Worm (Caenorhabditis elegans) whole organism, midembryonic: Measurements from ENCODE around the gene znf-622.

Experiments
- T22C8.4 ChIP-seq: fragments of 200-800 bp; sonication (Bioruptor generic); IDR thresholded peaks from 2 replicates; pipeline ENCODE4 v1.3.6; 2022; ENCODE audit warnings: missing genetic modification characterization, missing compliant biosample characterization
- cog-1 ChIP-seq: sonication (generic microtip); optimal IDR thresholded peaks from 2 replicates; lab custom pipeline; 2016; ENCODE audit warnings: missing genetic modification characterization, missing compliant biosample characterization
- flt-1 ChIP-seq: fragments of 200-800 bp; sonication (Bioruptor generic); IDR thresholded peaks from 2 replicates; pipeline ENCODE4 v1.3.6; 2022; ENCODE audit warnings: missing genetic modification characterization, missing compliant biosample characterization
- klf-2 ChIP-seq: fragments of 200-800 bp; sonication (Bioruptor generic); conservative IDR thresholded peaks from 2 replicates; pipeline ENCODE4 v1.3.6; 2022; ENCODE audit warnings: missing genetic modification reagents, missing genetic modification characterization, missing compliant biosample characterization
- med-1 ChIP-seq: sonication (generic microtip); optimal IDR thresholded peaks from 2 replicates; lab custom pipeline; 2017; ENCODE audit warnings: missing genetic modification characterization, mild to moderate bottlenecking, missing compliant biosample characterization, antibody characterized with exemption, missing genetic modification reagents; ENCODE audit not compliant: insufficient read depth
- ref-1 ChIP-seq: fragments of 200-800 bp; sonication (Bioruptor generic); conservative IDR thresholded peaks from 2 replicates; pipeline ENCODE4 v1.3.6; 2022; ENCODE audit warnings: missing genetic modification reagents, missing genetic modification characterization, missing compliant biosample characterization
- tab-1 ChIP-seq: fragments of 200-800 bp; sonication (Bioruptor generic); IDR thresholded peaks from 2 replicates; pipeline ENCODE4 v1.3.6; 2022; ENCODE audit warnings: missing genetic modification characterization, missing compliant biosample characterization
- ztf-23 ChIP-seq: fragments of 200-800 bp; sonication (Bioruptor generic); IDR thresholded peaks from 2 replicates; pipeline ENCODE4 v1.3.6; 2022; ENCODE audit warnings: missing genetic modification reagents, missing genetic modification characterization, missing compliant biosample characterization
- ztf-29 ChIP-seq: fragments of 200-800 bp; sonication (Bioruptor generic); IDR thresholded peaks from 2 replicates; pipeline ENCODE4 v1.3.6; 2022; ENCODE audit warnings: missing genetic modification reagents, missing genetic modification characterization, missing compliant biosample characterization

The znf-622 gene

DNA sequence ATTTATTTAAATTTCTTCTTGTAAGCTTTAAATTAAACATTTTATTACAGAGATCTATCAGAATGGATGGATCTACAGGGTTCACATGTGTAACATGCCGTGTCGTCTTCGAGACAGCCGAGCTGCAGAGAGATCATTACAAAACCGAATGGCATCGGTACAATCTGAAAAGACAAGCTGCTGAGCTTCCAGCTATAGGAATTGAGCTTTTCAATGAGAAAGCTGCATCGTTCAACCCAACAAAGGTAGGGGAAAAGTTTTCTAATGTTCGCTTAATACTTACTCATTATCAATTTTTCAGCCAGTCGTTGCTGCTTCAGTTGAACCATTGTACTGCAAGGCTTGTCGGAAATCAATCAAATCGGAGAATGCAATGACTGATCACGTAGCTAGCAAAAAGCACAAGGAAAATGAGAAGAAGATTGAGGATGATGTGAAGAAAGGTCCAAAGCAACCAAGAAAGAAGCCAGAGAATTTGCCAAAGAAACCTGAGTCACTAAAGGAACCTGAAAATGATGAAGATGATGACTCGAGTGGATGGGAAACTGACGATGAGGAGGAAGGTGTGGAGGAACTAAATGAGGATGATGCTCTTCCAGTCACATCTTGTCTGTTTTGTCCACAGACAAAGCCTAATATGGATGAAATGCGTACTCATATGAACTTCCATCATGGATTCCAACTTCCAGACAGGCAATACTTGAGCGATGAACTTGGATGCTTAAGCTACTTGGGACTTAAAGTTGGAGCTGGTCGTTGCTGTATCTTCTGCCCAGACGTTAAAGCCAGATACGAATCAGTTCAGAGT lies at the start of gene znf-622:
Gene znf-622 (plus strand): TSS at position 51 of the 808 bp plus-strand sequence.
- TF ChIP-seq ref-1 (GFP tag; lab: Robert Waterston, UW), result no peak
- no peak for TF ChIP-seq klf-2 (GFP tag; lab: Robert Waterston, UW)
- no peak for TF ChIP-seq ztf-23
- no peak for TF ChIP-seq med-1
- no peak for TF ChIP-seq tab-1
- no peak for TF ChIP-seq cog-1 (tag; lab: Kevin White, UChicago)
- TF ChIP-seq ztf-29, result no peak
- no peak for TF ChIP-seq T22C8.4
- no peak for TF ChIP-seq flt-1 (GFP tag; lab: Robert Waterston, UW)

DNA sequence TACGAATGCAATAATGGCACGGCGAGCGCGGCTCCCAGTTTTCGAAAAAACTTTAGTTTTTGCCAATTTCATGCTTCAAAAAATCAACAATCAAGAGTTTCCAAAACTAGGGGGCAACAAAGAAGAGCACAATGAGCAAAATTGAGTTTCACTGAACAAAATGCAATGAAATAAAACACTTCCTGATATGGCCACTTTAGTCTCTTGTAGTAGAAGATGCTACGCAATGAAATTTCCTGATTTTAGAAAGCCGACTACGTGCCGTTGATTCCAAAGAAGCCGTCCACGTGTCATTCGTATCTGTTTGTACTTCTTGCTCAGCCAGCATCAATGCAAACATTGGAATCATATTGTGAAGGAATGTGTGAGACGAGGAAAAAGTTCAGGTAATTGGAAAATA lies 47.1 kb upstream of the znf-622 start:
- no peak for TF ChIP-seq med-1
- no peak for TF ChIP-seq cog-1 (tag; lab: Kevin White, UChicago)
- TF ChIP-seq flt-1 (GFP tag; lab: Robert Waterston, UW), result no peak
- TF ChIP-seq ztf-29, result no peak
- TF ChIP-seq T22C8.4, result no peak
- no peak for TF ChIP-seq tab-1
- TF ChIP-seq ztf-23, result no peak
- no peak for TF ChIP-seq ref-1 (GFP tag; lab: Robert Waterston, UW)
- no peak for TF ChIP-seq klf-2 (GFP tag; lab: Robert Waterston, UW)

DNA sequence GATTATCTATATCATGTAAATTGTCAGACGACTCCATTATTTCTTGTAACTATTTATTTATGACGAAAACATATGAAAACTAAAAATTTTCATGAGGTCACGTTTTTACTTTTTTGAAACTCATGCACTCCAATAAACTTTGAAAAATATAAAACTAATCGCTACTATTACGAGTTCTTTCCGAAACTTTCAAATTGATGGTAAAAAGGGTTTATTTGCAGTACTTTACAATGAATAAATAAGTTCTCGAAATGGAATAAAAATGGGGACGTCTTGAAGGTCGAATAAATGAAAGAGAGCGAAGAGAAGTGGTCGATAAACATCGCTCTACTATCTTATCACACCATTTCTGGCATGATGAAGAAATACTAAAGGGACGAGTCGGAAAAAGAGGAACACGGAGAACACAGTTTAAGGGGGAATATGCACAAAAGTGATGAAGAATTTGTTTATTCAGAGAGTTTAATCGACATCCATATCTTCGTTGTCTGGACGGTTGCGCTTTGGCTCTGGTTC lies 41.5 kb upstream of the znf-622 start, which contains the start of gene let-767:
Gene let-767 (minus strand): TSS at position 51 of the 516 bp plus-strand sequence.
- TF ChIP-seq ref-1 (GFP tag; lab: Robert Waterston, UW) (no peak), klf-2 (GFP tag; lab: Robert Waterston, UW) (no peak), ztf-23 (no peak), tab-1 (no peak), T22C8.4 (no peak), cog-1 (tag; lab: Kevin White, UChicago) (no peak), ztf-29 (no peak), flt-1 (GFP tag; lab: Robert Waterston, UW) (no peak)

DNA sequence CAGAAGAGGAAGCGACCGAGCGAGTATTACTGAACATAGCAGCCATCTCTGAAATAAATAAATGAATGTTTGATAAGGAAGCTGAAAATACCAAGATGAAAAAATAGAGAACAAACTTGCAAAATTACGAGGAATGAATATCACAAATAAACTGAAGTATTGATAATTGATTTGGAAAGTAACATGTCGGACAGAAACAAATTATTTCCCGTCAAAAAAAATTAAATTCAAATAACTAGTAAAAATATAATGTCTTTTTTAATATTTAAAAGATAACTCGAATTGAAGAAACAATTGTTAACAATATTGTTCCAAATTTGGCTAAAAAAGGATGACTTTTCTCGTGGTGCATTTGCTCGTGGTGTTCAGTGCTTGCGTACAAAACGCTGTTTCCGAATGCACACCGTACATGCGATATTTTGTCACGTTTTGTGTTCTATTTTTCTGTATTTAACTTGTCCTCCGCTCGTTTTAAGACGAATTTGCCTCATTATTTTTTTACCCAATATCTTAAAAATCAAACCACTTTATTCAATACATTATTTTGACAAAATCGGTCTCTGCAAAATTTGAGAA lies 39.5 kb upstream of the znf-622 start, which contains the start of gene rpn-13:
Gene rpn-13 (minus strand): TSS at position 51 of the 576 bp plus-strand sequence.
- TF ChIP-seq ref-1 (GFP tag; lab: Robert Waterston, UW) (no peak), cog-1 (tag; lab: Kevin White, UChicago) (no peak), ztf-23 (no peak), ztf-29 (no peak), med-1 (no peak), T22C8.4 (no peak), tab-1 (no peak), flt-1 (GFP tag; lab: Robert Waterston, UW) (no peak), klf-2 (GFP tag; lab: Robert Waterston, UW) (no peak)

DNA sequence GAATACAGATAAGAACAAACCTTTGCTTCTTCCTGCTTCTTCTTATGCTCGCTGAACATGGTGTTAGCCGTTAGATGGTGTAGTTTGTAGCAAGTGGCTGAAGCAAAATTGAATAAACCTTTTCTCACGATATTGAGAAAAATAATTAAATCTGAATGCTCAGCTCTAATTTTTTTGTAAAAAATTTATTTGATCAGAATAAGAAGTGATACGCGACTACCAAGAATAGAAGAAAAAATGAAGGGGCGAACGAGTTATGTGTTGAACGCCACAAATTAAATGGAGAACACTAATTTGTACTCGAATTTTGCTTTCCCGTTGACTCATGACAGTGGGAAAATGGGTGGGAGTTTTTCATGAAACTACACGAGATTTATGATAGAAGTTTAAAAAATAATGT lies 38.2 kb upstream of the znf-622 start, which contains the start of gene C56G2.9:
Gene C56G2.9 (minus strand): TSS at position 101 of the 400 bp plus-strand sequence.
- TF ChIP-seq ztf-29 (no peak), ref-1 (GFP tag; lab: Robert Waterston, UW) (no peak), T22C8.4 (no peak), med-1 (no peak), flt-1 (GFP tag; lab: Robert Waterston, UW) (no peak), ztf-23 (no peak), klf-2 (GFP tag; lab: Robert Waterston, UW) (no peak), tab-1 (no peak), cog-1 (tag; lab: Kevin White, UChicago) (no peak)

DNA sequence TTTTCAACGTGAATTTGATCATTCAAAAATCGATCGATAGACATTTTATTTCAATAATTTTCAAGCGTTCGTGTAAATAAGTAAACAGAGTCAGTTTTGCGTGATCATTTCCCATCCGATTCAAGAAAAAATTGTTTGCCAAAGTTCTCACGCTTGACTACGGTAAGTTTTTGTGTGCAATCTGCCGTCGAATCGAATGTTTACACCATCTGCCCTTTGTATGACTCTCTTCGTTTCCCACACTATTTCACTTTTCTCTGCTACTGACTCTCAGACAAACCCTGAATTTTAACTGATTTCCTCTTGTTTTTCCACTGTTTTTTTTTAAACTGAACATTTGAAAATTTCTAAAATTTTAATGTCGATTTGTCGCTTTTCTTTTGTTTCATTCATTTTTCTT lies 36.7 kb upstream of the znf-622 start:
- TF ChIP-seq flt-1 (GFP tag; lab: Robert Waterston, UW) (peak; percentile 75; the same call in 1 of the 2 replicates), cog-1 (tag; lab: Kevin White, UChicago) (peak; percentile 73), ztf-29 (no peak), ztf-23 (0 out of 2 replicates have a peak, but pooled peaks have one; percentile 40), klf-2 (GFP tag; lab: Robert Waterston, UW) (no peak), ref-1 (GFP tag; lab: Robert Waterston, UW) (no peak), tab-1 (no peak), T22C8.4 (no peak; the same call in 1 of the 2 replicates), med-1 (peak; percentile 29)

DNA sequence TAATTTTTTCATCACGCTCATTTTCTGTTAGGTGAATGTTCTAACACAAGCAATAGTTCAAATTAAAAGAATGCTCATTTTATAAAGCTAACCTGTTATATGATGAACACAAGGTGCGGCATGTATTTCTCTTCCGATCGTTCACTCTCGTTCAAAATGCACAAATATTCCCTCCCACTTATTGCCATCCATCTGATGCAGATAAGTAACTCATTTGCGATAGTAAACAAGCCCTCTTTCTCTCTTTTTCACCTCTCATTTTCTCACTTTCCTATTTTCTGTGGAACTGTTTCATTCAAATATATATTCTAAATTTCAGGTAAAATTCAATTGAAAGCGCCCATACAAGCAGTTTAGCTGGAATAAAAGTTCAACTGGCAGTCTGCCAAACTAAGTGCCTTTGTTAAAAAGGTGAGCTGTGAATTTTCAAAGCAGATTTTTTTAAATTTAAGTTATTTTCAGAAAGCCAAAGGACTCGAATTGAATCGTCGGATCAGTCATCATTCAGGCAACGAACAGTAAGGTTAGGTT lies 35.4 kb upstream of the znf-622 start, which contains the start of the genes trmt-10C.2 and C56G2.22:
Gene trmt-10C.2 (plus strand): TSS at position 314 of the 531 bp plus-strand sequence.
Gene C56G2.22 (plus strand): TSS at position 481 of the 531 bp plus-strand sequence.
- TF ChIP-seq cog-1 (tag; lab: Kevin White, UChicago) (no peak), T22C8.4 (no peak), tab-1 (no peak), klf-2 (GFP tag; lab: Robert Waterston, UW) (no peak), med-1 (no peak), ztf-29 (no peak)

DNA sequence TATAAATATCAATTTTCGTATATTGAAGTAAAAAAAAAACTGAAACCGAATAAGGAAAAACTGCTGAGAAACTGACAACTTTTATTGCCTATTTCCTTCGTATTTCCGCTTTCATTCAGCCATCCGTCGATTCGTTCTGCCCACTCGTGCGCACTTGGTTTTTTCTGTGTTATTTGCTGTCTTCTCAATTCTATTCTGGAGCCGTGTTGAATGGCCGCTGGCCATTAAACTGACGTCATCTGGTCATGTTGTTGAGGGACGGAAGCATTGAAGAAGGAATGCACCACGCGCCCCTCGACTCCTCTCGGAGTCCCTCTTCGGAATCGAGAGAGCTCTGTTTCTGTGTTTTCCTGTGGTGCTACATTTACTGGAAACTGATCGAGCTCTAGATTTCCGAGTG lies 32.9 kb upstream of the znf-622 start:
- TF ChIP-seq cog-1 (tag; lab: Kevin White, UChicago) (no peak), med-1 (no peak), tab-1 (0 out of 2 replicates have a peak, but pooled peaks have one; percentile 34)

DNA sequence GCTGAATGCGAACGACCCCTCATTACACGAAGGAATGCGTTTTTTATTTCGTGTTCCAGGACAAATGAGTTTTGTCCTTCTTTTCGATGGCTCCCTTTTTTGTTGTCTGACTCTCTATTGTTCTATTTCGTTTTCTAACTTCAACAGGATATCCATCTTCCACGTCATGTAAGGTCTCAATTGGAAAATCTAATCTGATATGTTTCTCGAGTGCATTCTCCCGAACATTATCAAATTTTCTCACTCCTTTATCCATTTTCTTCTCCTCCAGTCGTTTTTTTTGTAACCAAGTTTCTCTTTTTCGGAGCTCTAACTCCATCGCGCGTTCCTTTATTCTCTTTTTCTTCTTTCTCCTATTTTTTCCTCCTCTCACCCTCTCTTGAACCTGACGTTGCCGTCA lies 31.0 kb upstream of the znf-622 start:
- TF ChIP-seq klf-2 (GFP tag; lab: Robert Waterston, UW), result no peak
- no peak for TF ChIP-seq flt-1 (GFP tag; lab: Robert Waterston, UW)
- TF ChIP-seq T22C8.4, result no peak
- TF ChIP-seq cog-1 (tag; lab: Kevin White, UChicago), result no peak
- TF ChIP-seq ref-1 (GFP tag; lab: Robert Waterston, UW), result no peak
- TF ChIP-seq ztf-29, result no peak
- no peak for TF ChIP-seq ztf-23
